Worm (Caenorhabditis elegans) whole organism, early embryonic: ENCODE data around the gene rps-0.
"Not testable (repeated sequence)": the region's sequence is repeated elsewhere in the genome, so short reads cannot be mapped to it uniquely, and the experiment has no call there.

Source experiments
- B0310.2 ChIP-seq: sonication (generic microtip); optimal IDR thresholded peaks from 2 replicates; lab custom pipeline; 2016; ENCODE audit warnings: mild to moderate bottlenecking, missing genetic modification characterization, missing compliant biosample characterization
- F13C5.2 ChIP-seq: sonication (generic microtip); optimal IDR thresholded peaks from 2 replicates; lab custom pipeline; 2017; ENCODE audit warnings: mild to moderate bottlenecking, missing genetic modification characterization, inconsistent platforms, missing compliant biosample characterization
- aly-1 ChIP-seq: sonication (generic microtip); optimal IDR thresholded peaks from 2 replicates; lab custom pipeline; 2016; ENCODE audit warnings: missing genetic modification characterization, missing compliant biosample characterization
- ama-1 ChIP-seq: fragments of 150-350 bp; optimal IDR thresholded peaks from 2 replicates; lab custom pipeline; 2014
- ceh-13 ChIP-seq: fragments of 200-800 bp; sonication (Bioruptor generic); optimal IDR thresholded peaks from 2 replicates; lab custom pipeline; 2018; ENCODE audit warnings: mild to moderate bottlenecking, missing genetic modification characterization, missing compliant biosample characterization
- ceh-36 ChIP-seq: sonication (generic microtip); optimal IDR thresholded peaks from 2 replicates; lab custom pipeline; 2016; ENCODE audit warnings: missing genetic modification characterization, inconsistent platforms, missing compliant biosample characterization
- ets-7 ChIP-seq: sonication (generic microtip); optimal IDR thresholded peaks from 2 replicates; lab custom pipeline; 2016; ENCODE audit warnings: missing genotype, missing genetic modification characterization, missing compliant biosample characterization
- flt-1 ChIP-seq: fragments of 200-800 bp; sonication (Bioruptor generic); IDR thresholded peaks from 2 replicates; pipeline ENCODE4 v1.3.6; 2022; ENCODE audit warnings: missing genetic modification characterization, missing compliant biosample characterization
- hmbx-1 ChIP-seq: sonication (generic microtip); optimal IDR thresholded peaks from 2 replicates; lab custom pipeline; 2016; ENCODE audit warnings: mild to moderate bottlenecking, missing genetic modification characterization, missing compliant biosample characterization
- hmg-4 ChIP-seq: fragments of 200-800 bp; sonication (Bioruptor generic); optimal IDR thresholded peaks from 2 replicates; lab custom pipeline; 2018; ENCODE audit warnings: mild to moderate bottlenecking, missing genetic modification characterization, missing compliant biosample characterization
- hnd-1 ChIP-seq: sonication (generic microtip); optimal IDR thresholded peaks from 2 replicates; lab custom pipeline; 2016; ENCODE audit warnings: missing genetic modification characterization, missing compliant biosample characterization
- pes-1 ChIP-seq: fragments of 200-800 bp; sonication (Bioruptor generic); IDR thresholded peaks from 2 replicates; pipeline ENCODE4 v1.3.6; 2022; ENCODE audit warnings: missing genetic modification reagents, missing genetic modification characterization, missing compliant biosample characterization
- scrt-1 ChIP-seq: fragments of 200-800 bp; sonication (Bioruptor generic); IDR thresholded peaks from 2 replicates; pipeline ENCODE4 v1.3.6; 2022; ENCODE audit warnings: missing genetic modification characterization, missing compliant biosample characterization
- sea-1 ChIP-seq: fragments of 200-800 bp; sonication (Bioruptor generic); conservative IDR thresholded peaks from 2 replicates; pipeline ENCODE4 v1.3.6; 2022; ENCODE audit warnings: missing genetic modification characterization, missing compliant biosample characterization
- tbx-11 ChIP-seq: fragments of 200-800 bp; sonication (Bioruptor generic); IDR thresholded peaks from 2 replicates; pipeline ENCODE4 v1.3.6; 2022; ENCODE audit warnings: missing genetic modification characterization, missing compliant biosample characterization
- tbx-37 ChIP-seq: fragments of 200-800 bp; sonication (Bioruptor generic); conservative IDR thresholded peaks from 2 replicates; pipeline ENCODE4 v1.3.6; 2022; ENCODE audit warnings: missing genetic modification reagents, missing genetic modification characterization, missing compliant biosample characterization
- tra-4 ChIP-seq: sonication (generic microtip); optimal IDR thresholded peaks from 2 replicates; lab custom pipeline; 2017; ENCODE audit warnings: missing genetic modification characterization, missing compliant biosample characterization

The rps-0 gene

DNA sequence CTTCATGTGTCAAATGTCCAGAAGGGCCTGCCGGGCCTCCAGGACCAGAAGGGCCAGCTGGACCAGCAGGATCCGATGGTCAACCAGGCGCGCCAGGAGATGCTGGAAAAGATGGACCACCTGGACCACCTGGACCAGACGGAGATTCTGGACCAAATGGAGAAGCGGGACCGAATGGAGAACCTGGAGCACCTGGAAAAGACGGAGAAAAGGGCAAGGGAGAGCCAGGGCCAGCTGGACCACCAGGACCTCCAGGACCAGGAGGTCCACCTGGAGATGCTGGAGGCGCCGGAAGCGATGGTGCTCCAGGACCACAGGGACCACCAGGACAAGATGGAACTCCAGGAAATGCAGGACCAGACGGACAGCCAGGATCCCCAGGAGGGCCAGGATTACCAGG is 5.2 kb downstream of the rps-0 start:
- TF ChIP-seq tbx-11, result no peak
- no peak for TF ChIP-seq scrt-1 (GFP tag; lab: Robert Waterston, UW)
- TF ChIP-seq ets-7 (tag; lab: Kevin White, UChicago), result no peak
- no peak for TF ChIP-seq tbx-37 (GFP tag; lab: Robert Waterston, UW)
- no peak for TF ChIP-seq ceh-36 (tag; lab: Kevin White, UChicago)

DNA sequence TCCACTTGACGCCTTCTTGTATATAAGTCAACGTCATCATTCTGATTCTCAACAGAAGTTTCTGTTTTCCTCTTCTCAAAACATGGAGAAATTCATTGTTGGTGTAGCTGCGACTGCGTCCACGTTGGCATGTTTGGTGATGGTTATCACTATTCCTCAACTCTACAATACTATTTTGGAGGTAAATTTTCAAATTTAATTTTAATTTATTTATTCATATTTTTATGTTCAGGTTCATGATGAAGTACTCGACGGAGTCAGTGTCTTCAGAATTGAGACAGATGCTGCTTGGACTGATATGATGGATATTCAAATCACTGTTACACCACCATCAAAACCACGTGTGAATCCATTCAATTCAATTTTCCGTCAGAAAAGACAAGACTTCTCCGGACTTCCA is 5.7 kb downstream of the rps-0 start, which contains the start of gene col-89:
Gene col-89, plus strand, starts transcription at position 19 of the 400 bp plus-strand sequence.
- TF ChIP-seq aly-1, result no peak
- TF ChIP-seq F13C5.2 (tag; lab: Kevin White, UChicago), result no peak
- no peak for TF ChIP-seq ets-7 (tag; lab: Kevin White, UChicago)
- TF ChIP-seq flt-1 (GFP tag; lab: Robert Waterston, UW), result no peak
- no peak for TF ChIP-seq hmbx-1 (tag; lab: Kevin White, UChicago)
- TF ChIP-seq tra-4 (tag; lab: Kevin White, UChicago), result no peak
- TF ChIP-seq scrt-1 (GFP tag; lab: Robert Waterston, UW), result no peak
- no peak for TF ChIP-seq tbx-11
- no peak for TF ChIP-seq ama-1
- no peak for TF ChIP-seq ceh-13 (GFP tag; lab: Kevin White, UChicago)
- TF ChIP-seq hnd-1 (tag; lab: Kevin White, UChicago), result no peak

DNA sequence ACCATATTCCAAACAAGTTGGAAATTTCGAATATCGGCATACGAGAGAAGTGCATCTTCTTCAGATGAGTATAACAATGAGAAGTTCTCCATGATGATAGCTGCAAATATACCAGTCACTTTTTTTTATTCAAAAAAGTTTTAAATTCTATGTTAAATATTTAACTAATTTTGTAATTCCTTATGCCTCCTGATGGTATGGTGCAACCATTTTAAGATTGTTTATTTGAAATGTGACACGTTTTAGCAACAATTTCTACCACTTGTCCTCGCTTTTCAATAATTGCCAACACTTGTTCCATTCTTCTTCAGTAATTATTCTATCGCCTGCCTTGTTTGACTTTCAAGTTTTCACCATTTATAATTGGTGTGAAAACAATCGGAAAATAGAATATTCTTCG is 7.9 kb downstream of the rps-0 start, which contains the start of gene F17C8.6:
Gene F17C8.6, minus strand, starts transcription at position 101 of the 400 bp plus-strand sequence.
- TF ChIP-seq B0310.2 (tag; lab: Kevin White, UChicago) (no peak), ceh-13 (GFP tag; lab: Kevin White, UChicago) (no peak), aly-1 (no peak), scrt-1 (GFP tag; lab: Robert Waterston, UW) (no peak), tra-4 (tag; lab: Kevin White, UChicago) (no peak), tbx-37 (GFP tag; lab: Robert Waterston, UW) (no peak), pes-1 (no peak), ceh-36 (tag; lab: Kevin White, UChicago) (no peak), flt-1 (GFP tag; lab: Robert Waterston, UW) (no peak), hmg-4 (no peak), F13C5.2 (tag; lab: Kevin White, UChicago) (no peak), ets-7 (tag; lab: Kevin White, UChicago) (no peak), hmbx-1 (tag; lab: Kevin White, UChicago) (no peak), ama-1 (no peak), sea-1 (GFP tag; lab: Robert Waterston, UW) (no peak), hnd-1 (tag; lab: Kevin White, UChicago) (no peak), tbx-11 (no peak)

DNA sequence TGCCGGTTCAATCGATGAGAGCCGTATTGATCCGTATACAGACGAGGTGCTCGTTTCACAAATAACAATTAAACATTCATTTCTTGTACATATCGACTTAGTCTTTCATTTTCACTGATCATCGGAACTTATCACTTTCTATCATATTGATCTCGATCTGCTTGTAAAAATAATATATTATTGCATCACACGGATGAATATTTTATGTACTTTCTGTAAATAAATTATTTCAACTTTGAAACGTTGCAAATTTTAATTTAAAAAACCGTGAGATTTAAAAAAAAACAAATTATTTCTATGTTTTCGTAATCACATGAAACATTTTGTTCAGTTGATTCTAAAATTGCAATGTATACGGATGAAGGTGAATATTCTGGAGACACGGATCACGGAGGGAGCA is 11.2 kb downstream of the rps-0 start, which contains the start of gene twk-6:
Gene twk-6, plus strand, starts transcription at position 301 of the 400 bp plus-strand sequence.
- not testable (repeated sequence) for TF ChIP-seq pes-1; ceh-36 (tag; lab: Kevin White, UChicago); F13C5.2 (tag; lab: Kevin White, UChicago)

DNA sequence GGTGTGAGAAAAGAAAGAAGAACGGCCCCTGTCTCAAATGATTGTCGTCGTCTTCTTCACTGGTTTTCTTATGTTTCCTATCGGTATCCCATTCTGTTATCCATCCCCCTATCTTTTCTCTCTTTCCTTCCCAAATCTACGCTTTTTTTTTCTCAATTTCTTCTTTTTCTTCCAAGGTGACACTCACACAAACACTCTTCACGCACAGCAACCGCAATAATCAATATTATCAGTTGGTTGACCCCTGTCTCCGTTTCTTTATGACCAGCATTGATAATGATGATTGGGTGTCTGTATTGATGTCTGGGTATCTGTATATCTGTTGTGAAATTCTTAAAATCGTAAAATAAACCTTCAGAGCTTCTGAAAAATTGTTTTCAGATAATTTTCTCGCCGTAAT is 13.0 kb downstream of the rps-0 start:
- no peak for TF ChIP-seq hmbx-1 (tag; lab: Kevin White, UChicago)
- TF ChIP-seq B0310.2 (tag; lab: Kevin White, UChicago), result no peak
- TF ChIP-seq sea-1 (GFP tag; lab: Robert Waterston, UW), result no peak
- no peak for TF ChIP-seq ama-1
- TF ChIP-seq tbx-37 (GFP tag; lab: Robert Waterston, UW), result no peak
- TF ChIP-seq F13C5.2 (tag; lab: Kevin White, UChicago), result no peak
- TF ChIP-seq hnd-1 (tag; lab: Kevin White, UChicago), result no peak
- no peak for TF ChIP-seq tbx-11
- TF ChIP-seq hmg-4, result no peak
- no peak for TF ChIP-seq scrt-1 (GFP tag; lab: Robert Waterston, UW)
- no peak for TF ChIP-seq ets-7 (tag; lab: Kevin White, UChicago)
- no peak for TF ChIP-seq pes-1
- no peak for TF ChIP-seq ceh-13 (GFP tag; lab: Kevin White, UChicago)
- no peak for TF ChIP-seq aly-1
- no peak for TF ChIP-seq ceh-36 (tag; lab: Kevin White, UChicago)
- no peak for TF ChIP-seq flt-1 (GFP tag; lab: Robert Waterston, UW)
- TF ChIP-seq tra-4 (tag; lab: Kevin White, UChicago), result no peak

DNA sequence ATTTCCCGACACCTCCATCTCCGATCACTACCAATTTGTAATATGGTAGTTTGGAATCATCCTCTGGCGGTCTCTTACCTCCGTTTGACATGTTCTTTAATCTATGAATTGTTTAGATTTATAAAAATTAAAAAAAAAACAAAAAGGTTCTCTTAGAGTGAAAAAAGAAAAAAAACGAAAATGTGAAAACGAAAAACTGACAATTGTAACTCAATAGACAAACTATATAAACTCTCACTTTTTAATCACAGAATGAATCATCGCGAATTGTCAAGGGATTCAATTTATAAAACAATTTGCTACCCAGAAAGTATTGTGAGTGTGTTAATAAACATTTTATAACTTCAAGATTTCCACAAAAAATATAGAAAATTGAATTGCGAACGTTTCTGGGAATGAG is 13.9 kb downstream of the rps-0 start, which contains the start of gene ras-2:
Gene ras-2, minus strand, starts transcription at position 101 of the 400 bp plus-strand sequence.
- TF ChIP-seq tbx-11 (no peak), aly-1 (no peak), ceh-13 (GFP tag; lab: Kevin White, UChicago) (no peak), scrt-1 (GFP tag; lab: Robert Waterston, UW) (no peak), hnd-1 (tag; lab: Kevin White, UChicago) (no peak), hmg-4 (no peak)

DNA sequence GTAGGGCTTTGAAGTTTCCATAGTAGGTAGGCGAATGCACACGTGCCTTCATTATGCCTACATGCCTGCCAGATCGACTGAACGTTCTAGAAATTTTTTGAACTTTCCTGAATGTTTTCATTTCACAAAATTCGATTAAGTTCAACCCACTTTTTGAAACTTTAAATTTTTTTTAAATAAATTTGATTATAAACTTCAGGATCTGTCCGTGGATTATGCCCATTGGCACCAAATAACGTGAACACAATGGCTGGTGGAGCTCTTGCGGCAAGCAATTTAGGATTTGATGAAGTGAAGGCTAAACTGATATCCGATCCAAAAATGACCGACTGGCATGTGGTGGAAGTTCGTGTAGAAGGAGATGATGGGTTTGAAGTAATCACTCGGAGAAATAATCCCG is 18.4 kb downstream of the rps-0 start, which contains the start of gene F17C8.7:
Gene F17C8.7, plus strand, starts transcription at position 301 of the 400 bp plus-strand sequence.
- TF ChIP-seq ets-7 (tag; lab: Kevin White, UChicago) (no peak), pes-1 (no peak), tra-4 (tag; lab: Kevin White, UChicago) (no peak), B0310.2 (tag; lab: Kevin White, UChicago) (no peak), ceh-13 (GFP tag; lab: Kevin White, UChicago) (no peak), aly-1 (no peak), scrt-1 (GFP tag; lab: Robert Waterston, UW) (no peak), sea-1 (GFP tag; lab: Robert Waterston, UW) (no peak)

DNA sequence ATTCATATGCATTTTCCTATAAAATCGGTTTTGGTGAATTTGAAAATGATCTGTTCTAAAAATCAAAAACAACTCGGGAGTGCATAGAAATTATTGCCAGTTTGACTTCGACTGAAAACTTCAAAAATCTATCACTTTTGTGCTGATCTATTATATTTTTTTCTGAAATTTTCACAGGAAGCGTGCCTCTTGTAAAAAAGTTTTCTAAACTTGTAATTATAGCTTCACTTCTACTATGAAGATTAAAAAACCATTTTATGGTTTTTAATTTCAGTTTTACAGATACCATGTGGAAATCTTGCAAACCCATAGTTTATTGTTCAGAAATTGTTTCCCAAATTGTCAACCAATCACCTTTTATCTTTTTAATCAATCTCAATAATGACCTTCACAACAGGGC is 19.8 kb downstream of the rps-0 start, which contains the start of gene F17C8.9:
Gene F17C8.9, plus strand, starts transcription at position 301 of the 400 bp plus-strand sequence.
- no peak for TF ChIP-seq tbx-11
- no peak for TF ChIP-seq aly-1
- TF ChIP-seq pes-1, result no peak
- TF ChIP-seq ceh-36 (tag; lab: Kevin White, UChicago), result no peak
- no peak for TF ChIP-seq hnd-1 (tag; lab: Kevin White, UChicago)
- TF ChIP-seq F13C5.2 (tag; lab: Kevin White, UChicago), result no peak
- no peak for TF ChIP-seq hmbx-1 (tag; lab: Kevin White, UChicago)
- TF ChIP-seq hmg-4, result no peak
- no peak for TF ChIP-seq scrt-1 (GFP tag; lab: Robert Waterston, UW)
